Fruit fly (Drosophila melanogaster): ENCODE data around the gene Ctns.

Gene Ctns

DNA sequence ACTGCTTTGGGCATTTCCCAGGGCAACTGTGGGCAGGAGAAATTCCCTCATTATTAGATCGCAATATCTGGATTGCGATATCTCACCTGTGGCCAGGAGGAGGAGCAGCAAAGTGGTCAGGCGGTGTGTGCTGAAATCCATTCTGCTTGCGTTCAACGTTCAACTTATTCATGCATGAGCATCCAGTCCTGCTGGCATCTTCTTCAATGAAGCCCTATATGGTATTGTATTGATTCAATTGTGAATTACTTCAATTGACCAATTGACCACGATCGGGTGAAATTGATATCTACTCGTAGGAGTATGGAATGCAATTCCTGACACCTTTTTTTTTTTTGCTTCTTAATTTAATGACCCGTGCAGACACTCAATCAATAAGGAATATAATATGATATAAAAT, 2.6 kb downstream of the Ctns start:
- TF ChIP-seq woc (GFP tag; optimal IDR thresholded peaks at IDR 0.05) (no peak), Hr78 (GFP tag; optimal IDR thresholded peaks at IDR 0.05) (no peak), lola (GFP tag; optimal IDR thresholded peaks at IDR 0.05) (no peak), Abd-B (GFP tag; optimal IDR thresholded peaks at IDR 0.05) (no peak), Dfd (GFP tag; optimal IDR thresholded peaks at IDR 0.05) (no peak), Mio (GFP tag; optimal IDR thresholded peaks at IDR 0.05) (no peak), Hnf4 (GFP tag; optimal IDR thresholded peaks at IDR 0.05) (no peak)

DNA sequence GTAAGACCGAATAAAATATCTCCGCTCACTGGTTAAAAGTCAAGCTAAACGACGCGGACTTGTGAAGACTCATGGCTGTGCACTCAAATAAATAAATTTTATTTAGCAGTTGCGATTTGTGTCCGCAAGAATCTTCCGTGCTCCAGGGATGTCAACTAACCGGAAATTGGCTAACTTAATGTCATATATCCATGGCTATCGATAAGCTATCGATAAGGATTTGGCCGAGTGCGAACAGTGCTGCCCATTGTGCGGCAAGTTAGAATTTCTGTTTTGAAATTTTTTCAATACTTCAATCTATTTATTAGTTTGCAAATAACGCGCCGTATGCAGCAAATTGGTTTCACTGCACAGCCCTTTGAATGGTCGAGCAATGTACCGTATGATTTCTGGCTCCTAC, 4.8 kb downstream of the Ctns start, which contains the start of gene p53:
TSS of gene p53 (minus strand) at position 147 of the 400 bp plus-strand sequence.
- no peak for TF ChIP-seq Rel (GFP tag; optimal IDR thresholded peaks at IDR 0.05)
- TF ChIP-seq Rel (tag; optimal IDR thresholded peaks at IDR 0.05) = no peak
- peak; percentile 69 for TF ChIP-seq dmrt93B (GFP tag; optimal IDR thresholded peaks at IDR 0.05)
- TF ChIP-seq fru (GFP tag; optimal IDR thresholded peaks at IDR 0.05) = peak; percentile 20
- TF ChIP-seq ey (GFP tag; optimal IDR thresholded peaks at IDR 0.05) = no peak
- TF ChIP-seq Dfd (GFP tag; optimal IDR thresholded peaks at IDR 0.05) = no peak
- TF ChIP-seq lola (GFP tag; optimal IDR thresholded peaks at IDR 0.05) = no peak
- TF ChIP-seq Hr78 (GFP tag; optimal IDR thresholded peaks at IDR 0.05) = no peak
- no peak for TF ChIP-seq dsf (GFP tag; optimal IDR thresholded peaks at IDR 0.05; ENCODE audit: borderline replicate concordance)
- peak; percentile 60 for TF ChIP-seq HLH106 (tag; optimal IDR thresholded peaks at IDR 0.05)
- TF ChIP-seq Abd-B (GFP tag; optimal IDR thresholded peaks at IDR 0.05) = no peak
- no peak for TF ChIP-seq N (GFP tag; optimal IDR thresholded peaks at IDR 0.05)
- TF ChIP-seq jim (GFP tag; optimal IDR thresholded peaks at IDR 0.05) = no peak
- peak; percentile 64 for TF ChIP-seq sv (GFP tag; optimal IDR thresholded peaks at IDR 0.05)
- TF ChIP-seq sage (GFP tag; optimal IDR thresholded peaks at IDR 0.05) = no peak
- TF ChIP-seq pan (optimal IDR thresholded peaks at IDR 0.05) = no peak
- TF ChIP-seq Hnf4 (GFP tag; optimal IDR thresholded peaks at IDR 0.05) = no peak
- peak; percentile 55 for TF ChIP-seq h (GFP tag; optimal IDR thresholded peaks at IDR 0.05)
- TF ChIP-seq Myc (optimal IDR thresholded peaks at IDR 0.05) = no peak
- peak; percentile 41 for TF ChIP-seq CG32264 (GFP tag; optimal IDR thresholded peaks at IDR 0.05)
- no peak for TF ChIP-seq dl (GFP tag; optimal IDR thresholded peaks at IDR 0.05; ENCODE audit: insufficient read depth in 1 of 2, partially characterized antibody in 2 of 2)
- TF ChIP-seq GATAd (GFP tag; optimal IDR thresholded peaks at IDR 0.05) = no peak
- TF ChIP-seq foxo (GFP tag; optimal IDR thresholded peaks at IDR 0.05) = peak in 1 of 2 experiments; percentile 39
- TF ChIP-seq br (GFP tag; optimal IDR thresholded peaks at IDR 0.05) = peak; percentile 47
- TF ChIP-seq Dif (GFP tag; optimal IDR thresholded peaks at IDR 0.05; ENCODE audit: partially characterized antibody) = no peak
- no peak for TF ChIP-seq tai (GFP tag; optimal IDR thresholded peaks at IDR 0.05)
- no peak for TF ChIP-seq psq (GFP tag; optimal IDR thresholded peaks at IDR 0.05)
- no peak for TF ChIP-seq Mio (GFP tag; optimal IDR thresholded peaks at IDR 0.05)
- no peak for TF ChIP-seq Jra (GFP tag; optimal IDR thresholded peaks at IDR 0.05)
- TF ChIP-seq CrebA (GFP tag; optimal IDR thresholded peaks at IDR 0.05; ENCODE audit: borderline replicate concordance) = no peak
- peak; percentile 62 for TF ChIP-seq Hr83 (GFP tag; optimal IDR thresholded peaks at IDR 0.05; ENCODE audit: poor library complexity, severe bottlenecking)
- peak; percentile 63 for TF ChIP-seq CG9705 (GFP tag; optimal IDR thresholded peaks at IDR 0.05)
- peak; percentile 51 for TF ChIP-seq OdsH (GFP tag; optimal IDR thresholded peaks at IDR 0.05)
- no peak for TF ChIP-seq usp (GFP tag; optimal IDR thresholded peaks at IDR 0.05)
- TF ChIP-seq Sp1 (GFP tag; optimal IDR thresholded peaks at IDR 0.05) = peak; percentile 53
- TF ChIP-seq brk (GFP tag; optimal IDR thresholded peaks at IDR 0.05) = no peak
- peak; percentile 68 for TF ChIP-seq rgr (GFP tag; optimal IDR thresholded peaks at IDR 0.05)
- TF ChIP-seq Vsx2 (GFP tag; optimal IDR thresholded peaks at IDR 0.05; ENCODE audit: partially characterized antibody) = no peak
- TF ChIP-seq woc (GFP tag; optimal IDR thresholded peaks at IDR 0.05) = no peak

- TF ChIP-seq pan (optimal IDR thresholded peaks at IDR 0.05) (no peak), lola (GFP tag; optimal IDR thresholded peaks at IDR 0.05) (no peak), rgr (GFP tag; optimal IDR thresholded peaks at IDR 0.05) (no peak), dmrt93B (GFP tag; optimal IDR thresholded peaks at IDR 0.05) (no peak), CrebA (GFP tag; optimal IDR thresholded peaks at IDR 0.05; ENCODE audit: borderline replicate concordance) (no peak), OdsH (GFP tag; optimal IDR thresholded peaks at IDR 0.05) (no peak)
These were observed 5.5 kb downstream of the Ctns start for dm6 chr3R:23053135-23053730.
